Fruit fly (Drosophila melanogaster) whole organism, prepupa: ENCODE results near the gene Grx3.

Experiments used
- Blimp-1 ChIP-seq: fragments of 200-800 bp; sonication (Bioruptor generic); optimal IDR thresholded peaks from 3 replicates; lab custom pipeline; 2017; ENCODE audit warnings: missing biosample characterization, missing genetic modification characterization, mild to moderate bottlenecking, moderate library complexity, missing genetic modification reagents
- CG10669 ChIP-seq: fragments of 200-800 bp; sonication (Bioruptor generic); optimal IDR thresholded peaks from 3 replicates; lab custom pipeline; 2018; ENCODE audit warnings: missing biosample characterization, mild to moderate bottlenecking, missing genetic modification characterization, moderate library complexity
- CG11294 ChIP-seq: fragments of 200-800 bp; sonication (Bioruptor generic); IDR thresholded peaks from 2 replicates; pipeline ENCODE4 v1.3.6; 2022; ENCODE audit warnings: missing biosample characterization, missing genetic modification characterization
- CG11762 ChIP-seq: fragments of 200-800 bp; sonication (Bioruptor generic); optimal IDR thresholded peaks from 3 replicates; lab custom pipeline; 2016; ENCODE audit warnings: missing biosample characterization, missing genetic modification characterization; ENCODE audit not compliant: insufficient read depth
- CG15336 ChIP-seq: fragments of 200-800 bp; sonication (Bioruptor generic); IDR thresholded peaks from 2 replicates; pipeline ENCODE4 v1.3.6; 2022; ENCODE audit warnings: missing biosample characterization, missing genetic modification characterization
- CG16779 ChIP-seq: fragments of 200-800 bp; sonication (Bioruptor generic); optimal IDR thresholded peaks from 3 replicates; lab custom pipeline; 2017; ENCODE audit warnings: missing biosample characterization, mild to moderate bottlenecking, missing genetic modification characterization
- CG3032 ChIP-seq: fragments of 200-800 bp; optimal IDR thresholded peaks from 2 replicates; lab custom pipeline; 2019; ENCODE audit warnings: missing biosample characterization, mild to moderate bottlenecking, missing genetic modification characterization, moderate library complexity
- CG34406 ChIP-seq: fragments of 200-800 bp; sonication (Bioruptor generic); optimal IDR thresholded peaks from 3 replicates; lab custom pipeline; 2016; ENCODE audit warnings: missing biosample characterization, missing genetic modification characterization
- CG3919 ChIP-seq: fragments of 200-800 bp; sonication (Bioruptor generic); optimal IDR thresholded peaks from 3 replicates; lab custom pipeline; 2016; ENCODE audit warnings: missing biosample characterization, missing genetic modification characterization
- CG6163 ChIP-seq: fragments of 200-800 bp; sonication (Bioruptor generic); IDR thresholded peaks from 3 replicates; pipeline ENCODE4 v1.3.6; 2022; ENCODE audit warnings: missing biosample characterization, missing genetic modification characterization
- CG6276 ChIP-seq: fragments of 200-800 bp; sonication (Bioruptor generic); optimal IDR thresholded peaks from 2 replicates; lab custom pipeline; 2017; ENCODE audit warnings: missing biosample characterization, mild to moderate bottlenecking, missing genetic modification characterization
- CG6792 ChIP-seq: fragments of 200-800 bp; sonication (Bioruptor generic); optimal IDR thresholded peaks from 3 replicates; lab custom pipeline; 2016; ENCODE audit warnings: missing biosample characterization, missing genetic modification characterization
- CG6854 ChIP-seq: fragments of 200-800 bp; sonication (Bioruptor generic); optimal IDR thresholded peaks from 2 replicates; lab custom pipeline; 2017; ENCODE audit warnings: missing biosample characterization, mild to moderate bottlenecking, missing genetic modification characterization
- CG7368 ChIP-seq: fragments of 200-800 bp; sonication (Bioruptor generic); optimal IDR thresholded peaks from 3 replicates; lab custom pipeline; 2016; ENCODE audit warnings: missing biosample characterization, missing genetic modification characterization
- CG8119 ChIP-seq: fragments of 200-800 bp; sonication (Bioruptor generic); IDR thresholded peaks from 3 replicates; pipeline ENCODE4 v1.3.6; 2022; ENCODE audit warnings: missing biosample characterization, missing genetic modification characterization
- CG8319 ChIP-seq: fragments of 200-800 bp; sonication (Bioruptor generic); optimal IDR thresholded peaks from 3 replicates; lab custom pipeline; 2016; ENCODE audit warnings: missing biosample characterization, missing genetic modification characterization
- CG8632 ChIP-seq: fragments of 200-800 bp; sonication (Bioruptor generic); optimal IDR thresholded peaks from 3 replicates; lab custom pipeline; 2016; ENCODE audit warnings: missing biosample characterization, missing genetic modification characterization
- CG9139 ChIP-seq: fragments of 200-800 bp; sonication (Bioruptor generic); optimal IDR thresholded peaks from 3 replicates; lab custom pipeline; 2017; ENCODE audit warnings: missing biosample characterization, mild to moderate bottlenecking, missing genetic modification characterization
- Eip75B ChIP-seq: fragments of 200-800 bp; sonication (Bioruptor generic); optimal IDR thresholded peaks from 3 replicates; lab custom pipeline; 2016; ENCODE audit warnings: missing biosample characterization, missing genetic modification characterization
- Eip78C ChIP-seq: fragments of 200-800 bp; sonication (Bioruptor generic); peaks from one replicate; lab custom pipeline; 2016; ENCODE audit warnings: missing biosample characterization, missing genetic modification characterization
- Eip93F ChIP-seq: fragments of 200-800 bp; sonication (Bioruptor generic); optimal IDR thresholded peaks from 2 replicates; lab custom pipeline; 2016; ENCODE audit warnings: missing biosample characterization, mild to moderate bottlenecking, missing genetic modification characterization
- Ets21C ChIP-seq: fragments of 200-800 bp; sonication (Bioruptor generic); optimal IDR thresholded peaks from 3 replicates; lab custom pipeline; 2016; ENCODE audit warnings: missing biosample characterization, missing genetic modification characterization
- Ets96B ChIP-seq: fragments of 200-800 bp; optimal IDR thresholded peaks from 2 replicates; lab custom pipeline; 2019; ENCODE audit warnings: missing biosample characterization, mild to moderate bottlenecking, missing genetic modification characterization, moderate library complexity
- Gug ChIP-seq: fragments of 200-800 bp; sonication (Bioruptor generic); IDR thresholded peaks from 2 replicates; pipeline ENCODE4 v1.3.6; 2022; ENCODE audit warnings: missing biosample characterization, missing genetic modification characterization
- Hr38 ChIP-seq: sonication (Bioruptor generic); optimal IDR thresholded peaks from 2 replicates; lab custom pipeline; 2016; ENCODE audit warnings: missing biosample characterization, missing genetic modification characterization
- Hr39 ChIP-seq: fragments of 200-800 bp; sonication (Bioruptor generic); optimal IDR thresholded peaks from 2 replicates; lab custom pipeline; 2016; ENCODE audit warnings: missing biosample characterization, missing genetic modification characterization
- Hr4 ChIP-seq: fragments of 200-800 bp; sonication (Bioruptor generic); optimal IDR thresholded peaks from 3 replicates; lab custom pipeline; 2016; ENCODE audit warnings: missing biosample characterization, missing genetic modification characterization
- Lpt ChIP-seq: fragments of 200-800 bp; sonication (Bioruptor generic); optimal IDR thresholded peaks from 3 replicates; lab custom pipeline; 2016; ENCODE audit warnings: missing biosample characterization, missing genetic modification characterization
- Met ChIP-seq: fragments of 200-800 bp; sonication (Bioruptor generic); optimal IDR thresholded peaks from 3 replicates; lab custom pipeline; 2016; ENCODE audit warnings: missing biosample characterization, missing genetic modification characterization
- OdsH ChIP-seq: fragments of 200-800 bp; sonication (Bioruptor generic); optimal IDR thresholded peaks from 3 replicates; lab custom pipeline; 2016; ENCODE audit warnings: missing biosample characterization, missing genetic modification characterization
- Sox14 ChIP-seq: fragments of 200-800 bp; sonication (Bioruptor generic); optimal IDR thresholded peaks from 3 replicates; lab custom pipeline; 2016; ENCODE audit warnings: missing biosample characterization, missing genetic modification characterization
- Sox15 ChIP-seq: fragments of 200-800 bp; sonication (Bioruptor generic); optimal IDR thresholded peaks from 3 replicates; lab custom pipeline; 2016; ENCODE audit warnings: missing biosample characterization, missing genetic modification characterization
- achi ChIP-seq: fragments of 200-800 bp; sonication (Bioruptor generic); optimal IDR thresholded peaks from 3 replicates; lab custom pipeline; 2016; ENCODE audit warnings: missing biosample characterization, missing genetic modification characterization
- acj6 ChIP-seq: fragments of 200-800 bp; sonication (Bioruptor generic); optimal IDR thresholded peaks from 3 replicates; lab custom pipeline; 2016; ENCODE audit warnings: missing biosample characterization, missing genetic modification characterization
- cyc ChIP-seq: fragments of 200-800 bp; sonication (Bioruptor generic); optimal IDR thresholded peaks from 3 replicates; lab custom pipeline; 2016; ENCODE audit warnings: missing biosample characterization, missing genetic modification characterization
- dac ChIP-seq: fragments of 200-800 bp; sonication (Bioruptor generic); optimal IDR thresholded peaks from 2 replicates; lab custom pipeline; 2017; ENCODE audit warnings: missing biosample characterization, mild to moderate bottlenecking, missing genetic modification characterization
- dsx ChIP-seq: fragments of 200-800 bp; optimal IDR thresholded peaks from 3 replicates; lab custom pipeline; 2019; ENCODE audit warnings: missing biosample characterization, mild to moderate bottlenecking, missing genetic modification characterization, moderate library complexity; ENCODE audit not compliant: poor library complexity, severe bottlenecking
- eg ChIP-seq: fragments of 200-800 bp; sonication (Bioruptor generic); IDR thresholded peaks from 3 replicates; pipeline ENCODE4 v1.3.6; 2022; ENCODE audit warnings: missing biosample characterization, missing genetic modification characterization
- esn ChIP-seq: fragments of 200-800 bp; sonication (Bioruptor generic); optimal IDR thresholded peaks from 2 replicates; lab custom pipeline; 2016; ENCODE audit warnings: missing biosample characterization, mild to moderate bottlenecking, missing genetic modification characterization, moderate library complexity
- fd85E ChIP-seq: fragments of 200-800 bp; sonication (Bioruptor generic); optimal IDR thresholded peaks from 3 replicates; lab custom pipeline; 2016; ENCODE audit warnings: missing biosample characterization, missing genetic modification characterization
- lz ChIP-seq: fragments of 200-800 bp; sonication (Bioruptor generic); optimal IDR thresholded peaks from 3 replicates; lab custom pipeline; 2016; ENCODE audit warnings: missing biosample characterization, missing genetic modification characterization
- net ChIP-seq: fragments of 200-800 bp; sonication (Bioruptor generic); optimal IDR thresholded peaks from 3 replicates; lab custom pipeline; 2016; ENCODE audit warnings: missing biosample characterization, missing genetic modification characterization
- pdm3 ChIP-seq: fragments of 200-800 bp; sonication (Bioruptor generic); optimal IDR thresholded peaks from 3 replicates; lab custom pipeline; 2016; ENCODE audit warnings: missing biosample characterization, missing genetic modification characterization
- salr ChIP-seq, 2 experiments: fragments of 200-800 bp; sonication (Bioruptor generic); optimal IDR thresholded peaks; 3 replicates each; lab custom pipeline; 2016 to 2018; ENCODE audit warnings: missing biosample characterization in 2 of 2, missing genetic modification characterization in 2 of 2, mild to moderate bottlenecking in 1 of 2
- ss ChIP-seq, 2 experiments: fragments of 200-800 bp; sonication (Bioruptor generic); optimal IDR thresholded peaks; 2 replicates in 1 of 2; 3 replicates in 1 of 2; lab custom pipeline; 2017 to 2018; ENCODE audit warnings: mild to moderate bottlenecking in 2 of 2, missing biosample characterization in 2 of 2, missing genetic modification characterization in 2 of 2, moderate library complexity in 1 of 2
- topi ChIP-seq: fragments of 200-800 bp; sonication (Bioruptor generic); optimal IDR thresholded peaks from 3 replicates; lab custom pipeline; 2016; ENCODE audit warnings: missing biosample characterization, missing genetic modification characterization

Gene Grx3

dm6 chr2L:13387255-13387654 is 21.0 kb downstream of the Grx3 start, which contains the start of the genes Ing5 and CG7099 (continued):
- TF ChIP-seq eg (GFP tag; lab: Robert Waterston, UW), result peak; percentile 96
- peak; percentile 95 for TF ChIP-seq Met (GFP tag; lab: Kevin White, UChicago)
- peak; percentile 96 for TF ChIP-seq CG6163 (GFP tag; lab: Robert Waterston, UW)
- peak; percentile 96 for TF ChIP-seq achi (GFP tag; lab: Kevin White, UChicago)
- peak; percentile 96 for TF ChIP-seq CG34406 (GFP tag; lab: Kevin White, UChicago)
- TF ChIP-seq Ets21C (GFP tag; lab: Kevin White, UChicago), result peak; percentile 93
- TF ChIP-seq OdsH (GFP tag; lab: Kevin White, UChicago), result peak; percentile 97
- peak; percentile 95 for TF ChIP-seq topi
- peak; percentile 94 for TF ChIP-seq Sox15 (GFP tag; lab: Kevin White, UChicago)
- TF ChIP-seq Hr39 (GFP tag; lab: Kevin White, UChicago), result peak; percentile 95
- peak; percentile 90 for TF ChIP-seq CG8319 (GFP tag; lab: Kevin White, UChicago)
- TF ChIP-seq Hr4 (GFP tag; lab: Kevin White, UChicago), result peak; percentile 96
- TF ChIP-seq CG11294, result peak; percentile 90
- peak; percentile 96 for TF ChIP-seq CG3919 (GFP tag; lab: Kevin White, UChicago)
- peak; percentile 98 for TF ChIP-seq Eip78C (GFP tag; lab: Kevin White, UChicago)
- peak; percentile 88 for TF ChIP-seq dac (GFP tag; lab: Kevin White, UChicago)
- TF ChIP-seq pdm3 (GFP tag; lab: Kevin White, UChicago), result peak; percentile 95
- TF ChIP-seq Eip75B, result peak; percentile 93
- peak; percentile 89 for TF ChIP-seq CG15336 (GFP tag; lab: Robert Waterston, UW)
- TF ChIP-seq cyc (GFP tag; lab: Kevin White, UChicago), result peak; percentile 95
- TF ChIP-seq Ets96B, result peak; percentile 94
- TF ChIP-seq ss (GFP tag; optimal IDR thresholded peaks at IDR 0.05; lab: Kevin White, UChicago), result peak in 1 of 2 experiments; percentile 89
- peak; percentile 95 for TF ChIP-seq CG8632 (GFP tag; lab: Kevin White, UChicago)
- peak; percentile 19 for TF ChIP-seq Hr38 (GFP tag; lab: Kevin White, UChicago)
- TF ChIP-seq Blimp-1 (GFP tag; lab: Kevin White, UChicago), result peak; percentile 78
- peak; percentile 93 for TF ChIP-seq net (GFP tag; lab: Kevin White, UChicago)
- TF ChIP-seq Lpt (GFP tag; lab: Kevin White, UChicago), result peak; percentile 90
- TF ChIP-seq CG9139 (GFP tag; lab: Kevin White, UChicago), result no peak

- TF ChIP-seq salr (GFP tag; optimal IDR thresholded peaks at IDR 0.05; lab: Kevin White, UChicago), result peak; percentile 19 to 91
- no peak for TF ChIP-seq dsx
- peak; percentile 82 for TF ChIP-seq CG16779 (tag; lab: Kevin White, UChicago)
- peak; percentile 45; the same call in 1 of the 2 replicates for TF ChIP-seq Gug (GFP tag; lab: Robert Waterston, UW)
- peak; percentile 23 for TF ChIP-seq Eip93F
- TF ChIP-seq Lpt (GFP tag; lab: Kevin White, UChicago), result peak; percentile 23
- TF ChIP-seq acj6 (GFP tag; lab: Kevin White, UChicago), result peak; percentile 85
- TF ChIP-seq CG7368 (GFP tag; lab: Kevin White, UChicago), result peak; percentile 91
- peak; percentile 84 to 92 for TF ChIP-seq ss (GFP tag; optimal IDR thresholded peaks at IDR 0.05; lab: Kevin White, UChicago)
- TF ChIP-seq CG11762 (GFP tag; lab: Kevin White, UChicago), result peak; percentile 76
- TF ChIP-seq CG15336 (GFP tag; lab: Robert Waterston, UW), result no peak
- peak; percentile 85 for TF ChIP-seq pdm3 (GFP tag; lab: Kevin White, UChicago)
- TF ChIP-seq CG6792 (GFP tag; lab: Kevin White, UChicago), result peak; percentile 78
- TF ChIP-seq CG11294, result peak; percentile 18; the same call in 1 of the 2 replicates
- TF ChIP-seq net (GFP tag; lab: Kevin White, UChicago), result peak; percentile 95
- TF ChIP-seq topi, result peak; percentile 90
- TF ChIP-seq Ets21C (GFP tag; lab: Kevin White, UChicago), result no peak
- peak; percentile 73 for TF ChIP-seq CG8319 (GFP tag; lab: Kevin White, UChicago)
- TF ChIP-seq achi (GFP tag; lab: Kevin White, UChicago), result peak; percentile 83
- TF ChIP-seq fd85E (GFP tag; lab: Kevin White, UChicago), result peak; percentile 90
- peak; percentile 82 for TF ChIP-seq OdsH (GFP tag; lab: Kevin White, UChicago)
- no peak for TF ChIP-seq CG8119 (GFP tag; lab: Robert Waterston, UW)
- TF ChIP-seq CG8632 (GFP tag; lab: Kevin White, UChicago), result peak; percentile 77
- peak; percentile 56 for TF ChIP-seq Ets96B
- peak; percentile 65 for TF ChIP-seq CG3032 (tag; lab: Kevin White, UChicago)
- TF ChIP-seq CG6276 (GFP tag; lab: Kevin White, UChicago), result peak; percentile 58
- peak; percentile 89 for TF ChIP-seq Eip75B
- TF ChIP-seq Hr39 (GFP tag; lab: Kevin White, UChicago), result peak; percentile 73
- peak; percentile 72 for TF ChIP-seq Sox14 (GFP tag; lab: Kevin White, UChicago)
- TF ChIP-seq esn, result peak; percentile 93
- peak; percentile 96 for TF ChIP-seq Eip78C (GFP tag; lab: Kevin White, UChicago)
- peak; percentile 98 for TF ChIP-seq CG6854 (GFP tag; lab: Kevin White, UChicago)
- no peak for TF ChIP-seq Hr4 (GFP tag; lab: Kevin White, UChicago)
- TF ChIP-seq CG6163 (GFP tag; lab: Robert Waterston, UW), result peak; percentile 94
- peak; percentile 90 for TF ChIP-seq lz
- peak; percentile 92 for TF ChIP-seq eg (GFP tag; lab: Robert Waterston, UW)
- TF ChIP-seq CG10669, result peak; percentile 78
Observed at dm6 chr2L:13394903-13395302, 28.7 kb downstream of the Grx3 start, which contains the start of gene RpL24. RpL24 (minus strand) TSS chr2L:13395131.
